Worm (Caenorhabditis elegans): Measurements from ENCODE around the gene C14C10.10.

DNA sequence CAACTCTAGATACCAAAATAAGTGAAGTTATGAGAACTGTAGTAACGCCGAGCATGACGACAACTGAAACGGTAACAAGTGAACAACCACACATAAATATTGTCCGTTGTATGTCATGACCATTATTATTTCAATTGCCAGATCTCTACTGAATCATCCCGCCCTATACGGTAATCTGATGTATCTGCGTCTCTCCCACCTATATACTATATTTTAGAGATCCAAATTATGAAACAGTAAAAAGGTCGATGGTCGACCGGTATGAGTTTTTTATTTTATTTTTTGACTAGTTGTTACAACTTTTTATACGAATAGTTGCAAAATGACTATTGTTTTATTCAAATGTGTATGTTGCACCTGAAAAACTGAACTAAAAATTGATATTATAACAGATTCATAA lies 8.3 kb downstream of the C14C10.10 start, which contains the start of gene ttr-43:
- no peak for TF ChIP-seq hlh-8 (tag; optimal IDR thresholded peaks at IDR 0.05)
- no peak for TF ChIP-seq sox-4 (tag; optimal IDR thresholded peaks at IDR 0.05)
- no peak for TF ChIP-seq ceh-48 (tag; optimal IDR thresholded peaks at IDR 0.05)
- TF ChIP-seq nhr-11 (tag; optimal IDR thresholded peaks at IDR 0.05) = no peak
- TF ChIP-seq dve-1 (tag; optimal IDR thresholded peaks at IDR 0.05) = no peak
- TF ChIP-seq C08G9.2 (tag; optimal IDR thresholded peaks at IDR 0.05) = no peak

All from whole organism, late embryonic.